Worm (Caenorhabditis elegans) whole organism, L1 larva: ENCODE data around the gene W10C6.2.

ENCODE experiments used
- C16A3.4 ChIP-seq: fragments of 150-350 bp; optimal IDR thresholded peaks from 2 replicates; lab custom pipeline; 2014; ENCODE audit warnings: missing biosample characterization, missing genetic modification characterization
- C34B4.2 ChIP-seq: sonication (generic microtip); optimal IDR thresholded peaks from 2 replicates; lab custom pipeline; 2017; ENCODE audit warnings: mild to moderate bottlenecking, missing genetic modification characterization, missing compliant biosample characterization
- F16B12.6 ChIP-seq: fragments of 150-350 bp; optimal IDR thresholded peaks from 2 replicates; lab custom pipeline; 2014; ENCODE audit warnings: missing biosample characterization, missing genetic modification characterization
- Y116A8C.19 ChIP-seq: sonication (generic microtip); optimal IDR thresholded peaks from 2 replicates; lab custom pipeline; 2016; ENCODE audit warnings: missing compliant biosample characterization, missing genetic modification characterization, borderline replicate concordance
- alr-1 ChIP-seq: fragments of 200-800 bp; sonication (Bioruptor generic); optimal IDR thresholded peaks from 2 replicates; lab custom pipeline; 2018; ENCODE audit warnings: borderline replicate concordance, mild to moderate bottlenecking, missing genetic modification characterization, missing compliant biosample characterization
- aly-2 ChIP-seq: fragments of 150-350 bp; optimal IDR thresholded peaks from 2 replicates; lab custom pipeline; 2014; ENCODE audit warnings: missing biosample characterization, missing genetic modification characterization
- blmp-1 ChIP-seq: fragments of 150-350 bp; optimal IDR thresholded peaks from 2 replicates; lab custom pipeline; 2014; ENCODE audit warnings: missing biosample characterization, missing genetic modification characterization
- ceh-88 ChIP-seq: fragments of 200-800 bp; sonication (Bioruptor generic); IDR thresholded peaks from 2 replicates; pipeline ENCODE4 v1.3.6; 2022; ENCODE audit warnings: missing genetic modification characterization, missing compliant biosample characterization
- dpl-1 ChIP-seq, 3 experiments: fragments of 150-350 bp in 2 of 3; sonication (generic microtip) in 1 of 3; optimal IDR thresholded peaks; 2 replicates each; lab custom pipeline; 2014 to 2017; ENCODE audit warnings: missing biosample characterization in 3 of 3, missing genetic modification characterization in 3 of 3, missing genetic modification reagents in 3 of 3
- egl-13 ChIP-seq: sonication (generic microtip); optimal IDR thresholded peaks from 2 replicates; lab custom pipeline; 2016; ENCODE audit warnings: missing genotype, missing genetic modification reagents, missing genetic modification characterization, missing compliant biosample characterization
- ets-5 ChIP-seq: fragments of 200-800 bp; sonication (Bioruptor generic); IDR thresholded peaks from 2 replicates; pipeline ENCODE4 v1.3.6; 2022; ENCODE audit warnings: missing genetic modification characterization, missing compliant biosample characterization
- fkh-10 ChIP-seq: sonication (generic microtip); optimal IDR thresholded peaks from 2 replicates; lab custom pipeline; 2017; ENCODE audit warnings: missing biosample characterization, missing genetic modification reagents, missing genetic modification characterization
- fkh-4 ChIP-seq: sonication (generic microtip); optimal IDR thresholded peaks from 2 replicates; lab custom pipeline; 2016; ENCODE audit warnings: missing compliant biosample characterization, missing genetic modification characterization, borderline replicate concordance
- fkh-8 ChIP-seq: sonication (generic microtip); optimal IDR thresholded peaks from 2 replicates; lab custom pipeline; 2016; ENCODE audit warnings: mild to moderate bottlenecking, missing genetic modification characterization, missing compliant biosample characterization
- fos-1 ChIP-seq: fragments of 150-350 bp; optimal IDR thresholded peaks from 2 replicates; lab custom pipeline; 2014; ENCODE audit warnings: missing biosample characterization, missing genetic modification characterization
- grh-1 ChIP-seq: fragments of 200-800 bp; sonication (Bioruptor generic); IDR thresholded peaks from 2 replicates; pipeline ENCODE4 v1.3.6; 2022; ENCODE audit warnings: missing genetic modification reagents, missing genetic modification characterization, missing compliant biosample characterization
- hlh-4 ChIP-seq: sonication (generic microtip); optimal IDR thresholded peaks from 2 replicates; lab custom pipeline; 2016; ENCODE audit warnings: mild to moderate bottlenecking, missing genetic modification characterization, missing compliant biosample characterization
- hpl-2 ChIP-seq: fragments of 150-350 bp; optimal IDR thresholded peaks from 2 replicates; lab custom pipeline; 2014; ENCODE audit warnings: missing biosample characterization, missing genetic modification reagents, missing genetic modification characterization
- irx-1 ChIP-seq: sonication (generic microtip); optimal IDR thresholded peaks from 2 replicates; lab custom pipeline; 2016; ENCODE audit warnings: missing genetic modification characterization, missing compliant biosample characterization
- isw-1 ChIP-seq: fragments of 200-800 bp; sonication (Bioruptor generic); IDR thresholded peaks from 2 replicates; pipeline ENCODE4 v1.3.6; 2022; ENCODE audit warnings: missing genetic modification characterization, missing compliant biosample characterization
- lin-14 ChIP-seq: fragments of 200-800 bp; sonication (Bioruptor generic); optimal IDR thresholded peaks from 2 replicates; lab custom pipeline; 2018; ENCODE audit warnings: mild to moderate bottlenecking, missing genetic modification characterization, moderate library complexity, missing compliant biosample characterization
- lin-15B ChIP-seq: fragments of 150-350 bp; sonication (generic microtip); optimal IDR thresholded peaks from 3 replicates; lab custom pipeline; 2014; ENCODE audit warnings: missing biosample characterization, missing genetic modification characterization
- lin-35 ChIP-seq, 2 experiments: fragments of 150-350 bp; optimal IDR thresholded peaks; 2 replicates each; lab custom pipeline; 2014; ENCODE audit warnings: missing biosample characterization in 2 of 2, missing genetic modification characterization in 2 of 2, missing genetic modification reagents in 2 of 2
- lin-39 ChIP-seq: fragments of 150-350 bp; optimal IDR thresholded peaks from 2 replicates; lab custom pipeline; 2014; ENCODE audit warnings: missing biosample characterization, missing genetic modification reagents, missing genetic modification characterization
- lsy-2 ChIP-seq, 2 experiments: fragments of 150-350 bp; optimal IDR thresholded peaks; 2 replicates each; lab custom pipeline; 2014; ENCODE audit warnings: missing biosample characterization in 2 of 2, missing genetic modification characterization in 2 of 2
- mdl-1 ChIP-seq, 2 experiments: fragments of 150-350 bp; optimal IDR thresholded peaks; 2 replicates each; lab custom pipeline; 2014 to 2017; ENCODE audit warnings: missing biosample characterization in 2 of 2, missing genetic modification characterization in 2 of 2, inconsistent platforms in 1 of 2
- mef-2 ChIP-seq: fragments of 150-350 bp; optimal IDR thresholded peaks from 2 replicates; lab custom pipeline; 2014; ENCODE audit warnings: missing biosample characterization, missing genetic modification characterization
- mep-1 ChIP-seq: fragments of 150-350 bp; optimal IDR thresholded peaks from 2 replicates; lab custom pipeline; 2014; ENCODE audit warnings: missing biosample characterization, missing genetic modification characterization
- nhr-11 ChIP-seq: fragments of 150-350 bp; optimal IDR thresholded peaks from 2 replicates; lab custom pipeline; 2014; ENCODE audit warnings: missing biosample characterization, missing genetic modification characterization
- nhr-12 ChIP-seq: sonication (generic microtip); optimal IDR thresholded peaks from 2 replicates; lab custom pipeline; 2017; ENCODE audit warnings: missing biosample characterization, missing genetic modification characterization
- nhr-19 ChIP-seq: fragments of 200-800 bp; sonication (Bioruptor generic); conservative IDR thresholded peaks from 2 replicates; pipeline ENCODE4 v1.3.6; 2022; ENCODE audit warnings: missing genetic modification characterization, missing compliant biosample characterization
- nhr-20 ChIP-seq: sonication (generic microtip); optimal IDR thresholded peaks from 2 replicates; lab custom pipeline; 2016; ENCODE audit warnings: mild to moderate bottlenecking, missing genetic modification characterization, missing compliant biosample characterization
- nhr-47 ChIP-seq: sonication (generic microtip); optimal IDR thresholded peaks from 2 replicates; lab custom pipeline; 2016; ENCODE audit warnings: mild to moderate bottlenecking, missing genetic modification characterization, moderate library complexity, missing compliant biosample characterization
- nhr-77 ChIP-seq: fragments of 150-350 bp; optimal IDR thresholded peaks from 2 replicates; lab custom pipeline; 2014; ENCODE audit warnings: missing biosample characterization, missing genetic modification characterization
- nhr-84 ChIP-seq: sonication (generic microtip); optimal IDR thresholded peaks from 2 replicates; lab custom pipeline; 2017; ENCODE audit warnings: missing biosample characterization, missing genetic modification characterization
- pax-3 ChIP-seq: fragments of 200-800 bp; sonication (Bioruptor generic); optimal IDR thresholded peaks from 2 replicates; lab custom pipeline; 2018; ENCODE audit warnings: mild to moderate bottlenecking, missing genetic modification characterization, moderate library complexity, missing compliant biosample characterization
- skn-1 ChIP-seq: fragments of 150-350 bp; optimal IDR thresholded peaks from 2 replicates; lab custom pipeline; 2014; ENCODE audit warnings: missing biosample characterization, missing genetic modification characterization
- snu-23 ChIP-seq: sonication (generic microtip); optimal IDR thresholded peaks from 2 replicates; lab custom pipeline; 2016; ENCODE audit warnings: missing genetic modification characterization, missing compliant biosample characterization
- sox-4 ChIP-seq: sonication (generic microtip); optimal IDR thresholded peaks from 2 replicates; lab custom pipeline; 2016; ENCODE audit warnings: missing genetic modification characterization, missing compliant biosample characterization
- swsn-7 ChIP-seq: sonication (generic microtip); optimal IDR thresholded peaks from 2 replicates; lab custom pipeline; 2016; ENCODE audit warnings: missing genetic modification characterization, missing compliant biosample characterization
- tlp-1 ChIP-seq: fragments of 150-350 bp; optimal IDR thresholded peaks from 2 replicates; lab custom pipeline; 2014; ENCODE audit warnings: missing biosample characterization, missing genetic modification characterization
- unc-62 ChIP-seq: fragments of 150-350 bp; optimal IDR thresholded peaks from 2 replicates; lab custom pipeline; 2014; ENCODE audit warnings: missing biosample characterization, missing genetic modification reagents, missing genetic modification characterization
- unc-86 ChIP-seq: sonication (generic microtip); optimal IDR thresholded peaks from 2 replicates; lab custom pipeline; 2016; ENCODE audit warnings: missing genetic modification characterization, missing compliant biosample characterization
- zag-1 ChIP-seq: fragments of 150-350 bp; optimal IDR thresholded peaks from 2 replicates; lab custom pipeline; 2014; ENCODE audit warnings: missing biosample characterization, missing genetic modification characterization
- ztf-11 ChIP-seq, 2 experiments: sonication (generic microtip); optimal IDR thresholded peaks; 2 replicates each; lab custom pipeline; 2016 to 2017; ENCODE audit warnings: missing genetic modification characterization in 2 of 2, missing biosample characterization in 1 of 2, missing compliant biosample characterization in 1 of 2

Gene W10C6.2

DNA sequence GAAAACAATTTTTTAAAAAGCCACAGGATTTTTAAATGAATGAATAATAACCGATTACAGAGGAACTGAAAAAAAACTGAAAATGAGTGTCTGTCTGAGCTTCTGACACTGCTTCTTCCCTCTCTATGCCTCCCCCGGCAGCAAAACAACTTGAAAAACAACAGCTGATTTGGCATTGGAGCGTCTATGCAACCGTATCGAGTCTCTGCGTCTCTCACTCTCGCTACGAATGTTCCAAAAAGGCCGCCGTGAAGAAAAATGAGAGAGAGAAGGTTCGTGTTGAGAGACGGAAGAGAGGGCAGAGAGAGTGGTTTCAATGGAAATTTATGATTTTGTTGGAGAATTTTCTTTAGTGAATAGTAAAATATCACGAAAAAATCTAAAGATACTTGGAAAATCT, 18.6 kb downstream of the W10C6.2 start (continued):
- no peak for TF ChIP-seq Y116A8C.19 (tag; lab: Kevin White, UChicago)
- no peak for TF ChIP-seq C34B4.2 (tag; lab: Kevin White, UChicago)
- peak; percentile 32 for TF ChIP-seq nhr-77 (tag; lab: Kevin White, UChicago)
- peak; percentile 51 for TF ChIP-seq nhr-47 (tag; lab: Kevin White, UChicago)
- TF ChIP-seq isw-1 (GFP tag; lab: Robert Waterston, UW) = peak; percentile 26
- no peak for TF ChIP-seq ceh-88 (GFP tag; lab: Robert Waterston, UW)
- TF ChIP-seq fkh-10 (GFP tag; lab: Kevin White, UChicago) = no peak
- TF ChIP-seq lin-14 (GFP tag; lab: Kevin White, UChicago) = peak; percentile 94
- TF ChIP-seq mdl-1 (tag; optimal IDR thresholded peaks at IDR 0.05; lab: Kevin White, UChicago) = peak in 1 of 2 experiments; percentile 51
- TF ChIP-seq nhr-12 (tag; lab: Kevin White, UChicago) = no peak
- no peak for TF ChIP-seq irx-1 (tag; lab: Kevin White, UChicago)
- peak; percentile 70 for TF ChIP-seq snu-23 (GFP tag; lab: Kevin White, UChicago)

DNA sequence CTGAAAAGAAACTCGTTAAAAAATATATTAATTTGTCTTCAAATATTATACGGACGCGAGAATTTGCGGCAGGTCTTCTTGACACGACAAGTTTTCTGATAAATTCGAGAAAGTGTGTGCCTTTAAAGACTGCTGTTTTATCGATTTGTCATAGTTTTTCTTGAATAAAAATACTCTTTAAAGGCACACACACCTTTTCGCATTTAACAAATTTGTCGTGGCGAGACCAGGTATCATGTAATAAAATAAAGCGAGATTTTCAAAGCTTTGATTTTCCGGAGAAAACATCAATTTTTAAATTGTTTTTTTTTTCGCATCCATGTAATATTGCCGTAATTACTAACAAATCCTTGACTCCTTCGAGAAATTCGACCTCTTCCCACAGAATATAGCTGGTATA, 20.5 kb downstream of the W10C6.2 start:
- TF ChIP-seq hlh-4 (tag; lab: Kevin White, UChicago) (no peak), egl-13 (tag; lab: Kevin White, UChicago) (no peak), hpl-2 (no peak), unc-62 (GFP tag; lab: Kevin White, UChicago) (no peak), nhr-11 (no peak), fos-1 (tag; lab: Kevin White, UChicago) (no peak), lsy-2 (tag; optimal IDR thresholded peaks at IDR 0.05; lab: Kevin White, UChicago) (no peak), blmp-1 (tag; lab: Kevin White, UChicago) (no peak), lin-35 (GFP tag; optimal IDR thresholded peaks at IDR 0.05; lab: Kevin White, UChicago) (no peak), swsn-7 (tag; lab: Kevin White, UChicago) (no peak), unc-86 (no peak), ceh-88 (GFP tag; lab: Robert Waterston, UW) (no peak), C34B4.2 (tag; lab: Kevin White, UChicago) (no peak), nhr-84 (tag; lab: Kevin White, UChicago) (no peak), nhr-20 (tag; lab: Kevin White, UChicago) (no peak)

DNA sequence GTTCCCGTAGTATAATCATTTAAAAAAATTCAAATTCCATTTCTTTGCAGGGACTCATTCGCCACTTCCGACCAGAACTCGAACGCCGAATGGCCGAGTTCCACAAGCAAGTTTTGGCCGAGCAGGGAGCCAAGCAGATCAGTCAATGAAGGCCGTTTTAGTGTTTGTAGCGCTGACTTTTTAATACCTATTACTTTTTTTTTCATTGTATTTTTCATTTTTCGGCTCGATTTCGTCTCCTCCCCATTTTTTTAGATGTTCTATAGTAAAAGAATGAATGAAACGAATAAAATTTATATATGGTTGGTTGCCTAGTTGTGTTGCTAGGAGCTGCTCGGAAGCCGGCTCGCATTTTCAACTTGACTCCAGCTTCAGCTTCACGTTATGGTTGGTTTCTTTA, 21.9 kb downstream of the W10C6.2 start, which contains the start of gene C09H10.4:
TSS of gene C09H10.4 (plus strand) at position 301 of the 400 bp plus-strand sequence.
- TF ChIP-seq skn-1 (tag; lab: Kevin White, UChicago) (no peak), ceh-88 (GFP tag; lab: Robert Waterston, UW) (no peak), unc-86 (no peak), ets-5 (no peak), nhr-77 (tag; lab: Kevin White, UChicago) (no peak), tlp-1 (tag; lab: Kevin White, UChicago) (no peak)
- TF ChIP-seq, all 84 proteins: peak for 0

DNA sequence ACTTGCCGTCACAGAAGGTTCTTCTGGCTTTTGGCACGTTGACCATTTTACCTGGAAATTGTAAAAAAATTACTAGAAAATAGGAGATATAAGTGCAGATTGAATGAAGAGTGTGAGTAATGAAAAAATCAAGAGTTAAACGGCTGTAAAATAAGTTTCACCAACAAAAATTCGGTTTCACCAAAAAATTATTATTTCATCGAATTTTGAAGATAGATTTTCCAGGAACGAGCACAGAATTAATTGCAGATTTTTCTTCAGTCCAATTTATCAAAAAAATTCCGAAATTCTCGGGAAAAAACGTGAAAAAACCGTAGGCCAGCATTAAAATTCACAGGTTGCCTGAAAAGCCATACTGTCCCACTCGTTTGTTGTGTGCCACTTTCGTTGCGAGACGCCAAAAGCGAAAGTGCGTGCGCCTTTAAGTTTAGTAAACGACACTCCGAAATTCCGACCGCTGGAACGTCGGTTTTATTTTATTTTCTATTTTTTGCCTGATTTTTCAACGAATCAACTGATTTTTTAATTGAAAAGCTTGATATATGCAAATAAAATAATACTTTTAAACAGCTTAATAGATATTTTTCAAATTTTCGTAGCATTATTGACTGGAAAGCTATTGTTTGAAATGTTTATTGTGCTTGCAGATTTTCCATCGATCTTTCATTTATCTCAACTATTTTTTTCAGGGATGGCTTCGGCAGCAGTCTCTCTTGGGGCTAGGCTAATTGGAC, 24.4 kb downstream of the W10C6.2 start, which contains the start of the genes rpl-36.A and nuo-1:
TSS of gene rpl-36.A (minus strand) at position 51 of the 734 bp plus-strand sequence.
TSS of gene nuo-1 (plus strand) at position 684 of the 734 bp plus-strand sequence.
- TF ChIP-seq C16A3.4 (peak; percentile 96), mep-1 (tag; lab: Kevin White, UChicago) (peak; percentile 89), grh-1 (GFP tag; lab: Robert Waterston, UW) (peak; percentile 58), fkh-4 (tag; lab: Kevin White, UChicago) (no peak), mef-2 (tag; lab: Kevin White, UChicago) (peak; percentile 15), lin-15B (tag; lab: Kevin White, UChicago) (peak; percentile 85), aly-2 (tag; lab: Kevin White, UChicago) (no peak), dpl-1 (GFP tag; optimal IDR thresholded peaks at IDR 0.05; lab: Kevin White, UChicago) (peak; percentile 80 to 86 (median 84)), swsn-7 (tag; lab: Kevin White, UChicago) (peak; percentile 81), nhr-47 (tag; lab: Kevin White, UChicago) (peak; percentile 85), nhr-19 (GFP tag; lab: Robert Waterston, UW) (peak; percentile 76), zag-1 (tag; lab: Kevin White, UChicago) (no peak), alr-1 (tag; lab: Kevin White, UChicago) (no peak), pax-3 (tag; lab: Kevin White, UChicago) (no peak), fkh-8 (peak; percentile 77), nhr-20 (tag; lab: Kevin White, UChicago) (peak; percentile 85), sox-4 (tag; lab: Kevin White, UChicago) (no peak), ztf-11 (tag; optimal IDR thresholded peaks at IDR 0.05; lab: Kevin White, UChicago) (peak in 1 of 2 experiments; percentile 25), F16B12.6 (tag; lab: Kevin White, UChicago) (peak; percentile 62), ceh-88 (GFP tag; lab: Robert Waterston, UW) (no peak), blmp-1 (tag; lab: Kevin White, UChicago) (peak; percentile 97), C34B4.2 (tag; lab: Kevin White, UChicago) (no peak), fkh-10 (GFP tag; lab: Kevin White, UChicago) (peak; percentile 25), lin-39 (tag; lab: Kevin White, UChicago) (peak; percentile 13), nhr-84 (tag; lab: Kevin White, UChicago) (no peak)
